Worm (Caenorhabditis elegans) whole organism, L2 larva: Measurements from ENCODE around the gene fubl-3.

Experiments
- C34F6.9 ChIP-seq: fragments of 150-350 bp; optimal IDR thresholded peaks from 2 replicates; lab custom pipeline; 2014; ENCODE audit warnings: missing biosample characterization, missing genetic modification characterization
- F13H6.1 ChIP-seq: sonication (generic microtip); optimal IDR thresholded peaks from 2 replicates; lab custom pipeline; 2016; ENCODE audit warnings: missing genetic modification characterization, missing compliant biosample characterization
- Y55F3AM.14 ChIP-seq: fragments of 200-800 bp; sonication (Bioruptor generic); optimal IDR thresholded peaks from 2 replicates; lab custom pipeline; 2018; ENCODE audit warnings: mild to moderate bottlenecking, missing genetic modification characterization, missing compliant biosample characterization
- ZK546.5 ChIP-seq: sonication (generic microtip); optimal IDR thresholded peaks from 2 replicates; lab custom pipeline; 2017; ENCODE audit warnings: missing biosample characterization, missing genetic modification characterization
- aly-2 ChIP-seq: fragments of 150-350 bp; optimal IDR thresholded peaks from 2 replicates; lab custom pipeline; 2014; ENCODE audit warnings: missing biosample characterization, missing genetic modification characterization
- ama-1 ChIP-seq: fragments of 150-350 bp; optimal IDR thresholded peaks from 2 replicates; lab custom pipeline; 2018; ENCODE audit warnings: inconsistent platforms
- blmp-1 ChIP-seq: sonication (generic microtip); optimal IDR thresholded peaks from 2 replicates; lab custom pipeline; 2017; ENCODE audit warnings: missing genetic modification characterization, mild to moderate bottlenecking, missing compliant biosample characterization, antibody characterized with exemption, moderate library complexity; ENCODE audit not compliant: insufficient read depth
- ceh-82 ChIP-seq: fragments of 150-350 bp; optimal IDR thresholded peaks from 2 replicates; lab custom pipeline; 2014; ENCODE audit warnings: missing biosample characterization, missing genetic modification characterization
- dmd-4 ChIP-seq: sonication (generic microtip); optimal IDR thresholded peaks from 2 replicates; lab custom pipeline; 2017; ENCODE audit warnings: missing biosample characterization, missing genetic modification characterization
- egl-27 ChIP-seq: sonication (generic microtip); optimal IDR thresholded peaks from 3 replicates; lab custom pipeline; 2017; ENCODE audit warnings: missing biosample characterization, missing genetic modification reagents, missing genetic modification characterization
- elt-1 ChIP-seq: fragments of 150-350 bp; optimal IDR thresholded peaks from 2 replicates; lab custom pipeline; 2014; ENCODE audit warnings: missing biosample characterization, missing genetic modification characterization
- fos-1 ChIP-seq: fragments of 150-350 bp; optimal IDR thresholded peaks from 2 replicates; lab custom pipeline; 2014; ENCODE audit warnings: missing biosample characterization, missing genetic modification characterization
- gmeb-1 ChIP-seq: fragments of 150-350 bp; optimal IDR thresholded peaks from 2 replicates; lab custom pipeline; 2014; ENCODE audit warnings: missing biosample characterization, missing genetic modification characterization
- lin-11 ChIP-seq: fragments of 150-350 bp; sonication (generic microtip); optimal IDR thresholded peaks from 2 replicates; lab custom pipeline; 2014; ENCODE audit warnings: missing biosample characterization, missing genetic modification characterization, inconsistent platforms, mixed read lengths
- lin-39 ChIP-seq: fragments of 150-350 bp; optimal IDR thresholded peaks from 2 replicates; lab custom pipeline; 2014; ENCODE audit warnings: missing biosample characterization, missing genetic modification reagents, missing genetic modification characterization
- lsy-2 ChIP-seq, 2 experiments: fragments of 150-350 bp in 1 of 2; sonication (generic microtip) in 1 of 2; optimal IDR thresholded peaks; 2 replicates each; lab custom pipeline; 2014 to 2017; ENCODE audit warnings: missing biosample characterization in 2 of 2, missing genetic modification characterization in 2 of 2
- mab-5 ChIP-seq: fragments of 150-350 bp; optimal IDR thresholded peaks from 2 replicates; lab custom pipeline; 2014; ENCODE audit warnings: missing biosample characterization, missing genetic modification characterization
- mdl-1 ChIP-seq, 2 experiments: fragments of 150-350 bp in 1 of 2; sonication (generic microtip) in 1 of 2; optimal IDR thresholded peaks; 2 replicates each; lab custom pipeline; 2017; ENCODE audit warnings: missing biosample characterization in 2 of 2, missing genetic modification characterization in 2 of 2
- nhr-129 ChIP-seq: fragments of 150-350 bp; optimal IDR thresholded peaks from 2 replicates; lab custom pipeline; 2014; ENCODE audit warnings: missing biosample characterization, missing genetic modification characterization
- nhr-21 ChIP-seq: fragments of 150-350 bp; optimal IDR thresholded peaks from 2 replicates; lab custom pipeline; 2014; ENCODE audit warnings: missing biosample characterization, missing genetic modification characterization
- nhr-23 ChIP-seq: fragments of 150-350 bp; optimal IDR thresholded peaks from 2 replicates; lab custom pipeline; 2014; ENCODE audit warnings: missing biosample characterization, missing genetic modification reagents, missing genetic modification characterization
- nhr-237 ChIP-seq: fragments of 150-350 bp; optimal IDR thresholded peaks from 2 replicates; lab custom pipeline; 2014; ENCODE audit warnings: missing biosample characterization, missing genetic modification characterization
- nhr-6 ChIP-seq: fragments of 150-350 bp; optimal IDR thresholded peaks from 2 replicates; lab custom pipeline; 2014; ENCODE audit warnings: missing biosample characterization, missing genetic modification characterization
- nhr-77 ChIP-seq: fragments of 150-350 bp; optimal IDR thresholded peaks from 2 replicates; lab custom pipeline; 2014; ENCODE audit warnings: missing biosample characterization, missing genetic modification characterization
- skn-1 ChIP-seq: sonication (generic microtip); optimal IDR thresholded peaks from 2 replicates; lab custom pipeline; 2017; ENCODE audit warnings: missing biosample characterization, missing genetic modification characterization
- sma-3 ChIP-seq: sonication (generic microtip); optimal IDR thresholded peaks from 2 replicates; lab custom pipeline; 2016; ENCODE audit warnings: missing genetic modification reagents, missing genetic modification characterization, missing compliant biosample characterization
- sma-9 ChIP-seq, 2 experiments: fragments of 150-350 bp in 1 of 2; sonication (generic microtip) in 1 of 2; optimal IDR thresholded peaks; 2 replicates each; lab custom pipeline; 2014 to 2016; ENCODE audit warnings: missing genetic modification characterization in 2 of 2, mild to moderate bottlenecking in 1 of 2, missing biosample characterization in 1 of 2, missing compliant biosample characterization in 1 of 2, missing genetic modification reagents in 1 of 2, moderate library complexity in 1 of 2
- unc-39 ChIP-seq: fragments of 150-350 bp; optimal IDR thresholded peaks from 2 replicates; lab custom pipeline; 2014; ENCODE audit warnings: missing biosample characterization, missing genetic modification characterization
- unc-55 ChIP-seq: fragments of 150-350 bp; sonication (generic microtip); optimal IDR thresholded peaks from 3 replicates; lab custom pipeline; 2014; ENCODE audit warnings: missing biosample characterization, missing genetic modification reagents, missing genetic modification characterization
- unc-62 ChIP-seq: fragments of 150-350 bp; optimal IDR thresholded peaks from 2 replicates; lab custom pipeline; 2014; ENCODE audit warnings: missing biosample characterization, missing genetic modification reagents, missing genetic modification characterization
- zag-1 ChIP-seq: fragments of 150-350 bp; optimal IDR thresholded peaks from 2 replicates; lab custom pipeline; 2014; ENCODE audit warnings: missing biosample characterization, missing genetic modification characterization
- ztf-11 ChIP-seq: sonication (generic microtip); optimal IDR thresholded peaks from 2 replicates; lab custom pipeline; 2017; ENCODE audit warnings: missing biosample characterization, missing genetic modification characterization
- ztf-4 ChIP-seq: fragments of 150-350 bp; optimal IDR thresholded peaks from 2 replicates; lab custom pipeline; 2014; ENCODE audit warnings: missing biosample characterization, missing genetic modification characterization

fubl-3 gene

ce11 chrX:17419813-17420584, 14.2 kb upstream of the fubl-3 start (continued):
- TF ChIP-seq unc-39 (tag; lab: Kevin White, UChicago): no peak
- no peak for TF ChIP-seq skn-1
- TF ChIP-seq ztf-4 (tag; lab: Kevin White, UChicago): peak; percentile 98
- peak; percentile 39 for TF ChIP-seq nhr-129 (tag; lab: Kevin White, UChicago)
- TF ChIP-seq unc-55: no peak
- TF ChIP-seq ZK546.5 (tag; lab: Kevin White, UChicago): no peak
- TF ChIP-seq elt-1 (tag; lab: Kevin White, UChicago): no peak
- TF ChIP-seq dmd-4 (tag; lab: Kevin White, UChicago): no peak
- no peak for TF ChIP-seq mdl-1 (tag; optimal IDR thresholded peaks at IDR 0.05; lab: Kevin White, UChicago)
- no peak for TF ChIP-seq fos-1
- TF ChIP-seq ztf-11: no peak
- no peak for TF ChIP-seq lin-11 (tag; lab: Kevin White, UChicago)
- peak; percentile 13 for TF ChIP-seq nhr-6 (tag; lab: Kevin White, UChicago)
- TF ChIP-seq ceh-82 (tag; lab: Kevin White, UChicago): peak; percentile 25
- no peak for TF ChIP-seq F13H6.1 (tag; lab: Kevin White, UChicago)
- TF ChIP-seq lsy-2 (tag; optimal IDR thresholded peaks at IDR 0.05; lab: Kevin White, UChicago): peak in 1 of 2 experiments; percentile 22
- no peak for TF ChIP-seq nhr-77 (tag; lab: Kevin White, UChicago)
- no peak for TF ChIP-seq nhr-237 (tag; lab: Kevin White, UChicago)

DNA sequence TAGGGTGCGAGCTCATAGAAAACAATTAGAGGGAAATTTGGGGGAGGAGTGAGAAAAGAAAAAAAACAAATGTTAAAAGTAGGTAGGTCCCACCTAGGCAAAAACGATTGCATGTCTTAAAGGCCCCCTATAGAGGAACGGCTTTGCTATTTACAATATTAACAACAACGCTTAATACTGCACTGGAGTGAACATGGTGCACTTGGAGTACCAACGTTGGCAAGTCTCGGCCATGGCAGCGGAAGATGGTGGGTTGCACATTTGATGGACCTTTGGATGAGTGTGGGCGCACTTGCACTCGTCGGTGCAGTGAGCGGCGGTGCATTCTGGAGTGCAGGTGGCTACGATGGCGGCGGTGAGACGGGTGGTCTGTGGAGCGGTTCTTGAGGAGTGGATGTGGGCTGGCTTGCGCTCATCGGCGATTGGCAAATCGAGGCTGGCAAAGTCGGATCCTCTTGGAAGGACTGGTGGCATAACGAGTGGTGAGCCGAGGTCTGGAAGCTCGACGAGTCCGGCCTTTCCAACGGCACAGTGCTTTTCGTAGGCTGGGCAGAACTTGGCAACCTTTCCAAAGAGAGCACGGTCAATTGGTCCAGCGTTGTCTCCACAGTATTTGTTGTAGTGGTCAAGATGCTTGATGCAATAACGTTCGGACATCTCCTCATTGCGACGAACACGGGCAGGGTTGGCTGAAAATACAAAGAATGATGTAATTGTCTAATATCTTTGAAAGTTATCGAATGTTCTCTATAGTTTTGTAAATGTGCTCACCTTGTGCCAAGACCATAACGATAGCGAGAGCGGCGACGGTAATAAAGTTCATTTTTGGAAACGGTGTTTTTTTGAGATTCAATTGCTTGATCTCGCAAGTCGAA, 13.4 kb upstream of the fubl-3 start:
- TF ChIP-seq mab-5 (tag; lab: Kevin White, UChicago): no peak
- TF ChIP-seq lin-39 (tag; lab: Kevin White, UChicago): no peak
- no peak for TF ChIP-seq ceh-82 (tag; lab: Kevin White, UChicago)
- peak; percentile 54 for TF ChIP-seq sma-9 (GFP tag; optimal IDR thresholded peaks at IDR 0.05; lab: Kevin White, UChicago)
- no peak for TF ChIP-seq sma-9 (tag; optimal IDR thresholded peaks at IDR 0.05; lab: Kevin White, UChicago)
- TF ChIP-seq nhr-77 (tag; lab: Kevin White, UChicago): no peak
- TF ChIP-seq lsy-2 (tag; optimal IDR thresholded peaks at IDR 0.05; lab: Kevin White, UChicago): peak in 1 of 2 experiments; percentile 1
- TF ChIP-seq unc-55: no peak
- TF ChIP-seq Y55F3AM.14 (GFP tag; lab: Kevin White, UChicago): peak; percentile 27
- no peak for TF ChIP-seq unc-62 (GFP tag; lab: Kevin White, UChicago)
- no peak for TF ChIP-seq zag-1 (tag; lab: Kevin White, UChicago)
- TF ChIP-seq blmp-1: peak; percentile 46
- TF ChIP-seq nhr-6 (tag; lab: Kevin White, UChicago): peak; percentile 14
- peak; percentile 84 for TF ChIP-seq nhr-21 (tag; lab: Kevin White, UChicago)
- TF ChIP-seq F13H6.1 (tag; lab: Kevin White, UChicago): no peak
- no peak for TF ChIP-seq C34F6.9 (tag; lab: Kevin White, UChicago)
- peak; percentile 97 for TF ChIP-seq ama-1 (lab: Kevin White, UChicago)
- no peak for TF ChIP-seq aly-2 (tag; lab: Kevin White, UChicago)
- no peak for TF ChIP-seq gmeb-1 (tag; lab: Kevin White, UChicago)
- no peak for TF ChIP-seq ztf-4 (tag; lab: Kevin White, UChicago)

- peak; percentile 51 for TF ChIP-seq nhr-21 (tag; lab: Kevin White, UChicago)
- TF ChIP-seq mdl-1 (tag; optimal IDR thresholded peaks at IDR 0.05; lab: Kevin White, UChicago): peak in 1 of 2 experiments; percentile 3
- peak; percentile 15 for TF ChIP-seq sma-3 (GFP tag; lab: Kevin White, UChicago)
- peak; percentile 23 for TF ChIP-seq egl-27
- TF ChIP-seq nhr-129 (tag; lab: Kevin White, UChicago): peak; percentile 18
- TF ChIP-seq ztf-4 (tag; lab: Kevin White, UChicago): peak; percentile 12
- TF ChIP-seq lsy-2 (tag; optimal IDR thresholded peaks at IDR 0.05; lab: Kevin White, UChicago): peak in 1 of 2 experiments; percentile 21
- TF ChIP-seq sma-9 (GFP tag; optimal IDR thresholded peaks at IDR 0.05; lab: Kevin White, UChicago): peak; percentile 94
- TF ChIP-seq sma-9 (tag; optimal IDR thresholded peaks at IDR 0.05; lab: Kevin White, UChicago): no peak
- no peak for TF ChIP-seq zag-1 (tag; lab: Kevin White, UChicago)
- no peak for TF ChIP-seq nhr-23
- TF ChIP-seq blmp-1: peak; percentile 66
- TF ChIP-seq nhr-6 (tag; lab: Kevin White, UChicago): no peak
- TF ChIP-seq, all 48 proteins: peak for 9
These were observed 12.6 kb upstream of the fubl-3 start, which contains the start of gene osm-11 for ce11 chrX:17421532-17422078. osm-11 (minus strand) TSS chrX:17421582.
